Worm (Caenorhabditis elegans): ENCODE data around the gene F52H3.6.

ce11 chrII:10044961-10045360, 16.7 kb upstream of the F52H3.6 start, which contains the start of the genes F52H3.11 and bath-38:
- TF ChIP-seq madf-9 (GFP tag; conservative IDR thresholded peaks at IDR 0.05) = no peak
- no peak for TF ChIP-seq lin-15B (tag; optimal IDR thresholded peaks at IDR 0.05)
- TF ChIP-seq R02D3.7 (tag; optimal IDR thresholded peaks at IDR 0.05) = no peak
- no peak for TF ChIP-seq tra-1 (GFP tag; IDR thresholded peaks at IDR 0.05)
- TF ChIP-seq mdl-1 (tag; optimal IDR thresholded peaks at IDR 0.05) = peak in 1 of 2 experiments; percentile 5
- TF ChIP-seq hlh-30 (tag; optimal IDR thresholded peaks at IDR 0.05; ENCODE audit: insufficient read depth) = peak; percentile 72
- no peak for TF ChIP-seq nhr-28 (tag; optimal IDR thresholded peaks at IDR 0.05)
- no peak for TF ChIP-seq zip-11 (GFP tag; IDR thresholded peaks at IDR 0.05)
- TF ChIP-seq zfp-2 (tag; optimal IDR thresholded peaks at IDR 0.05) = no peak
- peak in 1 of 2 experiments; percentile 69 for TF ChIP-seq lsy-2 (tag; optimal IDR thresholded peaks at IDR 0.05)
- TF ChIP-seq cey-2 (tag; optimal IDR thresholded peaks at IDR 0.05; ENCODE audit: borderline replicate concordance, insufficient read depth) = no peak
